Worm (Caenorhabditis elegans) whole organism, L4/young adult: ENCODE data around the gene srd-27.

ENCODE experiments used
- W03F9.2 ChIP-seq: fragments of 150-350 bp; optimal IDR thresholded peaks from 2 replicates; lab custom pipeline; 2014; ENCODE audit warnings: missing biosample characterization, missing genetic modification characterization
- dao-5 ChIP-seq: sonication (generic microtip); optimal IDR thresholded peaks from 2 replicates; lab custom pipeline; 2016; ENCODE audit warnings: missing genotype, missing genetic modification characterization, moderate library complexity, missing compliant biosample characterization
- him-1 ChIP-seq: sonication (generic microtip); optimal IDR thresholded peaks from 2 replicates; lab custom pipeline; 2016; ENCODE audit warnings: missing genotype, missing genetic modification reagents, missing genetic modification characterization, missing compliant biosample characterization

ce11 chrV:15831586-15831985 is 28.4 kb downstream of the srd-27 start, which contains the start of gene srbc-56:
- no peak for TF ChIP-seq W03F9.2 (tag; lab: Kevin White, UChicago)
- TF ChIP-seq him-1, result no peak
- no peak for TF ChIP-seq dao-5 (tag; lab: Kevin White, UChicago)
